Fruit fly (Drosophila melanogaster): ENCODE results near the gene CG43732.

Gene CG43732

dm6 chr3R:18988957-18989818 lies 39.2 kb downstream of the CG43732 start (continued):
- TF ChIP-seq CG6791 (GFP tag; IDR thresholded peaks at IDR 0.05; ENCODE audit: partially characterized antibody) (no peak), CG9215 (GFP tag; IDR thresholded peaks at IDR 0.05) (no peak), kni (GFP tag; optimal IDR thresholded peaks at IDR 0.05) (peak; percentile 89), ewg (GFP tag; optimal IDR thresholded peaks at IDR 0.05) (no peak), ci (GFP tag; IDR thresholded peaks at IDR 0.05) (no peak), Usf (GFP tag; optimal IDR thresholded peaks at IDR 0.05) (no peak), Hr78 (GFP tag; optimal IDR thresholded peaks at IDR 0.05) (peak in 1 of 2 experiments; percentile 15), CG31224 (GFP tag; IDR thresholded peaks at IDR 0.05) (no peak), ato (GFP tag; IDR thresholded peaks at IDR 0.05; ENCODE audit: partially characterized antibody) (no peak), pzg (GFP tag; optimal IDR thresholded peaks at IDR 0.05) (no peak), Lim3 (GFP tag; IDR thresholded peaks at IDR 0.05) (no peak), vvl (GFP tag; IDR thresholded peaks at IDR 0.05) (no peak), ash1 (GFP tag; optimal IDR thresholded peaks at IDR 0.05) (no peak), oc (tag; optimal IDR thresholded peaks at IDR 0.05) (peak; percentile 22), gsb-n (tag; optimal IDR thresholded peaks at IDR 0.05) (peak; percentile 63), CG1529 (GFP tag; optimal IDR thresholded peaks at IDR 0.05) (no peak), CG12659 (GFP tag; optimal IDR thresholded peaks at IDR 0.05) (no peak), CG10431 (GFP tag; optimal IDR thresholded peaks at IDR 0.05) (no peak), Oaz (GFP tag; IDR thresholded peaks at IDR 0.05) (no peak), gt (GFP tag; IDR thresholded peaks at IDR 0.05) (no peak), Asciz (GFP tag; optimal IDR thresholded peaks at IDR 0.05) (no peak), Deaf1 (tag; optimal IDR thresholded peaks at IDR 0.05) (peak; percentile 33), CG8388 (GFP tag; optimal IDR thresholded peaks at IDR 0.05) (no peak), tll (GFP tag; optimal IDR thresholded peaks at IDR 0.05) (no peak), CG11504 (tag; optimal IDR thresholded peaks at IDR 0.05) (no peak), CG8359 (GFP tag; optimal IDR thresholded peaks at IDR 0.05; ENCODE audit: borderline replicate concordance) (no peak), grn (GFP tag; optimal IDR thresholded peaks at IDR 0.05) (peak; percentile 44), CG2678 (tag; optimal IDR thresholded peaks at IDR 0.05) (no peak), dpn (GFP tag; optimal IDR thresholded peaks at IDR 0.05) (no peak), CG7928 (GFP tag; optimal IDR thresholded peaks at IDR 0.05) (no peak), kay (GFP tag; optimal IDR thresholded peaks at IDR 0.05) (no peak), Hmr (GFP tag; optimal IDR thresholded peaks at IDR 0.05) (no peak), CG1832 (GFP tag; optimal IDR thresholded peaks at IDR 0.05) (no peak), CG10959 (GFP tag; IDR thresholded peaks at IDR 0.05) (no peak), CG34422 (GFP tag; IDR thresholded peaks at IDR 0.05) (no peak), cg (GFP tag; optimal IDR thresholded peaks at IDR 0.05) (no peak), Blimp-1 (GFP tag; optimal IDR thresholded peaks at IDR 0.05) (peak; percentile 27), CG12104 (GFP tag; optimal IDR thresholded peaks at IDR 0.05) (no peak), hkb (optimal IDR thresholded peaks at IDR 0.05) (no peak), hkb (GFP tag; IDR thresholded peaks at IDR 0.05) (no peak)
